Fruit fly (Drosophila melanogaster): ENCODE data around the gene CG14851.

Gene CG14851

dm6 chr3R:14586480-14587443, 24.6 kb downstream of the CG14851 start:
- TF ChIP-seq CG3032 (tag; optimal IDR thresholded peaks at IDR 0.05) (peak; percentile 20), Lpt (GFP tag; optimal IDR thresholded peaks at IDR 0.05) (no peak), spab (GFP tag; optimal IDR thresholded peaks at IDR 0.05) (no peak), svp (GFP tag) (peak; percentile 57), dsx (GFP tag; optimal IDR thresholded peaks at IDR 0.05; ENCODE audit: poor library complexity, severe bottlenecking) (peak; percentile 20), Eip78C (GFP tag) (peak; percentile 61)

- TF ChIP-seq Smox (GFP tag; optimal IDR thresholded peaks at IDR 0.05) (no peak), spab (GFP tag; optimal IDR thresholded peaks at IDR 0.05) (peak; percentile 19), CG15336 (GFP tag; IDR thresholded peaks at IDR 0.05) (0 out of 2 replicates have a peak, but pooled peaks have one; percentile 33), dsx (GFP tag; optimal IDR thresholded peaks at IDR 0.05; ENCODE audit: poor library complexity, severe bottlenecking) (peak; percentile 44), acj6 (GFP tag; optimal IDR thresholded peaks at IDR 0.05) (peak; percentile 9), CG32006 (GFP tag; optimal IDR thresholded peaks at IDR 0.05) (peak; percentile 32), ss (GFP tag; optimal IDR thresholded peaks at IDR 0.05) (peak in 1 of 2 experiments; percentile 20), topi (GFP tag; optimal IDR thresholded peaks at IDR 0.05) (no peak), eg (GFP tag; IDR thresholded peaks at IDR 0.05) (no peak), CG3919 (GFP tag; optimal IDR thresholded peaks at IDR 0.05) (peak; percentile 2), achi (GFP tag; optimal IDR thresholded peaks at IDR 0.05) (peak; percentile 1), CG6163 (GFP tag; IDR thresholded peaks at IDR 0.05) (0 out of 3 replicates have a peak, but pooled peaks have one; percentile 37), Eip78C (GFP tag) (peak; percentile 74), Hr38 (GFP tag; optimal IDR thresholded peaks at IDR 0.05) (no peak), net (GFP tag; optimal IDR thresholded peaks at IDR 0.05) (no peak), Gug (GFP tag; IDR thresholded peaks at IDR 0.05) (peak; percentile 25; the same call in 1 of the 2 replicates), CG34406 (GFP tag; optimal IDR thresholded peaks at IDR 0.05) (no peak), fkh (GFP tag; optimal IDR thresholded peaks at IDR 0.05) (no peak), CG10631 (GFP tag; optimal IDR thresholded peaks at IDR 0.05) (no peak), CG8632 (GFP tag; optimal IDR thresholded peaks at IDR 0.05) (no peak), svp (GFP tag) (peak; percentile 25), CG10669 (GFP tag; optimal IDR thresholded peaks at IDR 0.05) (peak; percentile 29), CG6808 (GFP tag; optimal IDR thresholded peaks at IDR 0.05) (peak; percentile 5)
These were observed 27.3 kb downstream of the CG14851 start for dm6 chr3R:14589483-14589882.

DNA sequence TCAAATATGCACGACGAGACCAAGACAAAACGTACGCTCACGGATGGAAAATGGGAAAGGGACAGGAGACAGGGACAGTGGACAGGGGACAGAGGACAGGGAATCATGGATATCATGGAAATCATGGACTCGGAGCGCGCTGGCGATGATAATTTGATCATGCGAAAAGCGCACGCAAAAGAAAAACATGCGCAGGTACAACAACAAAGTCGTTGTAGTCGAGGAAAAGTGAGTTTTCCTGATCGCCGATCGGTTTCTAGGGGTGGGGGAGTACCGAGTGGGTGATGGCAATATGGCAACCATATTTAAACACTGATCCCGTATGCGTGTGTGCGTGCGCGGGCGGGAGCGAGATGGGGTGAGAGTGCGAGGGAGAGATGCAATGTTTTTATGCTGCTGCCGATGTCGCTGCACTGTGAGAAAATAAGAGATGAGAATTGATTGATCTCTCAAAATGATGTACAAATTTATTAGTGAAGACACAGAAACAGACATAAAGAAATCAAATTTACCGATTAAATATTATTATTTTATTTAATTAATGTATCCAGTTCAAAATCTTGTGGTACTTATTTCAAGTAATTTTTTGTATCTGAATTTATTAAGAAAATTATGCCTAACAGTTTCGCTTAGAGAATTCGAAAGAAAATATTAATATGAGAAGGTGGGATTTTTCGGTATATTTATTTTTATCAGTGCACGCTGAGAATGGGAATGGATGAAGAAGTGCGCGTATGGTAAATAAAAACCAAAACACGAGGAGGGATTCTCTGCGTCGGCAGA, 28.8 kb downstream of the CG14851 start:
- TF ChIP-seq CG6808 (GFP tag; optimal IDR thresholded peaks at IDR 0.05) (peak; percentile 72), cyc (GFP tag; optimal IDR thresholded peaks at IDR 0.05) (no peak), eg (GFP tag; IDR thresholded peaks at IDR 0.05) (peak; percentile 55), CG4318 (GFP tag; optimal IDR thresholded peaks at IDR 0.05) (peak; percentile 47), CG8119 (GFP tag; IDR thresholded peaks at IDR 0.05) (peak; percentile 78), CG6854 (GFP tag; optimal IDR thresholded peaks at IDR 0.05) (no peak), Hr4 (GFP tag; optimal IDR thresholded peaks at IDR 0.05) (peak; percentile 46), dsx (GFP tag; optimal IDR thresholded peaks at IDR 0.05; ENCODE audit: poor library complexity, severe bottlenecking) (peak; percentile 45), CG8632 (GFP tag; optimal IDR thresholded peaks at IDR 0.05) (peak; percentile 37), CG6163 (GFP tag; IDR thresholded peaks at IDR 0.05) (0 out of 3 replicates have a peak, but pooled peaks have one; percentile 25), spab (GFP tag; optimal IDR thresholded peaks at IDR 0.05) (peak; percentile 62), Lpt (GFP tag; optimal IDR thresholded peaks at IDR 0.05) (peak; percentile 47), Sox15 (GFP tag; optimal IDR thresholded peaks at IDR 0.05) (no peak), net (GFP tag; optimal IDR thresholded peaks at IDR 0.05) (peak; percentile 55), svp (GFP tag) (peak; percentile 48), CG11762 (GFP tag; optimal IDR thresholded peaks at IDR 0.05; ENCODE audit: insufficient read depth) (peak; percentile 20), lz (GFP tag; optimal IDR thresholded peaks at IDR 0.05) (no peak), CG16779 (tag; optimal IDR thresholded peaks at IDR 0.05) (peak; percentile 32), fkh (GFP tag; optimal IDR thresholded peaks at IDR 0.05) (peak; percentile 59), CG6276 (GFP tag; optimal IDR thresholded peaks at IDR 0.05) (peak; percentile 44), CG10669 (GFP tag; optimal IDR thresholded peaks at IDR 0.05) (peak; percentile 62), Sox14 (GFP tag; optimal IDR thresholded peaks at IDR 0.05) (peak; percentile 23), CG1621 (tag; optimal IDR thresholded peaks at IDR 0.05) (peak; percentile 45), Hr38 (GFP tag; optimal IDR thresholded peaks at IDR 0.05) (no peak), Eip78C (GFP tag) (peak; percentile 77), Met (GFP tag; optimal IDR thresholded peaks at IDR 0.05) (peak; percentile 31), CG8319 (GFP tag; optimal IDR thresholded peaks at IDR 0.05) (no peak), Gug (GFP tag; IDR thresholded peaks at IDR 0.05) (no peak; the same call in 1 of the 2 replicates), CG9139 (GFP tag; optimal IDR thresholded peaks at IDR 0.05) (peak; percentile 46), Eip75B (GFP tag; optimal IDR thresholded peaks at IDR 0.05) (peak; percentile 36), CG3032 (tag; optimal IDR thresholded peaks at IDR 0.05) (peak; percentile 75), Smox (GFP tag; optimal IDR thresholded peaks at IDR 0.05) (peak; percentile 11)
